In genomic region chr3L:14622457-14622899, dm6 we compare ENCODE assay signal across 5 fruit fly cellular contexts.
TF ChIP-seq lines count a peak whose summit lies in the region.

TSS of gene CG9628 (plus strand) at chr3L:14622796.

- peak; percentile 58 for TF ChIP-seq CTCF in whole organism, embryonic (GFP tag; optimal IDR thresholded peaks at IDR 0.05; lab: Kevin White, UChicago)

TF ChIP-seq in whole organism, adult, 20 proteins besides CTCF, POLR2A, EP300 and RAD21:
- TF ChIP-seq CG1620 (GFP tag; optimal IDR thresholded peaks at IDR 0.05; lab: Kevin White, UChicago) (no peak), bab1 (GFP tag; optimal IDR thresholded peaks at IDR 0.05; lab: Kevin White, UChicago) (peak; percentile 66), CG33017 (tag; optimal IDR thresholded peaks at IDR 0.05; lab: Kevin White, UChicago) (no peak), CG7045 (GFP tag; optimal IDR thresholded peaks at IDR 0.05; lab: Kevin White, UChicago) (no peak), CG14711 (tag; optimal IDR thresholded peaks at IDR 0.05; lab: Kevin White, UChicago) (peak; percentile 17), cic (GFP tag; optimal IDR thresholded peaks at IDR 0.05; lab: Kevin White, UChicago) (no peak), Mnt (GFP tag; optimal IDR thresholded peaks at IDR 0.05; lab: Kevin White, UChicago) (no peak)

TF ChIP-seq in whole organism, embryonic, 481 proteins besides CTCF, POLR2A, EP300 and RAD21 (continues in another document):
- TF ChIP-seq chm (GFP tag; IDR thresholded peaks at IDR 0.05; lab: Robert Waterston, UW) (0 out of 2 replicates have a peak, but pooled peaks have one; percentile 41), pros (GFP tag; optimal IDR thresholded peaks at IDR 0.05; lab: Kevin White, UChicago) (peak; percentile 3), Rfx (GFP tag; IDR thresholded peaks at IDR 0.05; lab: Robert Waterston, UW) (peak; percentile 24; the same call in 1 of the 2 replicates), mam (GFP tag; optimal IDR thresholded peaks at IDR 0.05; lab: Kevin White, UChicago) (no peak), nau (GFP tag; optimal IDR thresholded peaks at IDR 0.05; lab: Kevin White, UChicago) (peak; percentile 46), CG18599 (GFP tag; optimal IDR thresholded peaks at IDR 0.05; lab: Kevin White, UChicago) (peak; percentile 50), Med (GFP tag; lab: Kevin White, UChicago) (peak; percentile 84), Dll (GFP tag; IDR thresholded peaks at IDR 0.05; lab: Robert Waterston, UW; ENCODE audit: partially characterized antibody) (no peak), C15 (GFP tag; IDR thresholded peaks at IDR 0.05; lab: Robert Waterston, UW) (no peak), crp (GFP tag; optimal IDR thresholded peaks at IDR 0.05; lab: Kevin White, UChicago) (no peak), CG10654 (GFP tag; optimal IDR thresholded peaks at IDR 0.05; lab: Kevin White, UChicago) (peak; percentile 7), H2.0 (GFP tag; IDR thresholded peaks at IDR 0.05; lab: Robert Waterston, UW) (0 out of 2 replicates have a peak, but pooled peaks have one; percentile 5), CG4424 (GFP tag; optimal IDR thresholded peaks at IDR 0.05; lab: Kevin White, UChicago) (peak; percentile 30), dimm (GFP tag; IDR thresholded peaks at IDR 0.05; lab: Robert Waterston, UW) (no peak), Trl (optimal IDR thresholded peaks at IDR 0.05; lab: Kevin White, UChicago) (peak; percentile 33 to 40), Trl (GFP tag; optimal IDR thresholded peaks at IDR 0.05; lab: Kevin White, UChicago) (no peak), CG11504 (tag; optimal IDR thresholded peaks at IDR 0.05; lab: Kevin White, UChicago) (peak; percentile 49), Blimp-1 (GFP tag; optimal IDR thresholded peaks at IDR 0.05; lab: Kevin White, UChicago) (peak; percentile 39), CG6689 (GFP tag; IDR thresholded peaks at IDR 0.05; lab: Robert Waterston, UW) (peak; percentile 32; the same call in 1 of the 2 replicates), CG6683 (GFP tag; optimal IDR thresholded peaks at IDR 0.05; lab: Kevin White, UChicago) (no peak)

TF ChIP-seq in whole organism, prepupa, 60 proteins besides CTCF, POLR2A, EP300 and RAD21 (continues in another document):
- TF ChIP-seq Hr39 (GFP tag; optimal IDR thresholded peaks at IDR 0.05; lab: Kevin White, UChicago) (no peak), CG34406 (GFP tag; optimal IDR thresholded peaks at IDR 0.05; lab: Kevin White, UChicago) (no peak), Eip75B (GFP tag; optimal IDR thresholded peaks at IDR 0.05; lab: Kevin White, UChicago) (peak; percentile 6), CG15336 (GFP tag; IDR thresholded peaks at IDR 0.05; lab: Robert Waterston, UW) (peak; percentile 73), CG6854 (GFP tag; optimal IDR thresholded peaks at IDR 0.05; lab: Kevin White, UChicago) (no peak), pdm3 (GFP tag; optimal IDR thresholded peaks at IDR 0.05; lab: Kevin White, UChicago) (peak; percentile 46), CG11762 (GFP tag; optimal IDR thresholded peaks at IDR 0.05; lab: Kevin White, UChicago; ENCODE audit: insufficient read depth) (peak; percentile 57), CG6163 (GFP tag; IDR thresholded peaks at IDR 0.05; lab: Robert Waterston, UW) (no peak; the same call in 2 of the 3 replicates), CG8632 (GFP tag; optimal IDR thresholded peaks at IDR 0.05; lab: Kevin White, UChicago) (no peak), topi (GFP tag; optimal IDR thresholded peaks at IDR 0.05; lab: Kevin White, UChicago) (peak; percentile 57), CG10669 (GFP tag; optimal IDR thresholded peaks at IDR 0.05; lab: Kevin White, UChicago) (peak; percentile 23), CG32006 (GFP tag; optimal IDR thresholded peaks at IDR 0.05; lab: Kevin White, UChicago) (peak; percentile 4), Lpt (GFP tag; optimal IDR thresholded peaks at IDR 0.05; lab: Kevin White, UChicago) (peak; percentile 46), net (GFP tag; optimal IDR thresholded peaks at IDR 0.05; lab: Kevin White, UChicago) (peak; percentile 40), CG4318 (GFP tag; optimal IDR thresholded peaks at IDR 0.05; lab: Kevin White, UChicago) (no peak), CG11902 (GFP tag; optimal IDR thresholded peaks at IDR 0.05; lab: Kevin White, UChicago) (no peak), CG1621 (tag; optimal IDR thresholded peaks at IDR 0.05; lab: Kevin White, UChicago) (no peak), Met (GFP tag; optimal IDR thresholded peaks at IDR 0.05; lab: Kevin White, UChicago) (no peak), Ets21C (GFP tag; optimal IDR thresholded peaks at IDR 0.05; lab: Kevin White, UChicago) (no peak), svp (GFP tag; lab: Kevin White, UChicago) (no peak), salr (GFP tag; optimal IDR thresholded peaks at IDR 0.05; lab: Kevin White, UChicago) (no peak), fd59A (GFP tag; optimal IDR thresholded peaks at IDR 0.05; lab: Kevin White, UChicago) (no peak), CG3919 (GFP tag; optimal IDR thresholded peaks at IDR 0.05; lab: Kevin White, UChicago) (peak; percentile 77)

TF ChIP-seq in whole organism, pupa, 21 proteins besides CTCF, POLR2A, EP300 and RAD21:
- TF ChIP-seq CG9948 (tag; optimal IDR thresholded peaks at IDR 0.05; lab: Kevin White, UChicago), result no peak
- TF ChIP-seq Pif1B (GFP tag; optimal IDR thresholded peaks at IDR 0.05; lab: Kevin White, UChicago), result peak; percentile 55
- TF ChIP-seq CG12605 (GFP tag; IDR thresholded peaks at IDR 0.05; lab: Robert Waterston, UW), result no peak
- no peak; the same call in 1 of the 2 replicates for TF ChIP-seq rn (GFP tag; IDR thresholded peaks at IDR 0.05; lab: Robert Waterston, UW)
- TF ChIP-seq EcR (GFP tag; optimal IDR thresholded peaks at IDR 0.05; lab: Kevin White, UChicago), result peak; percentile 41
- TF ChIP-seq gl (tag; optimal IDR thresholded peaks at IDR 0.05; lab: Kevin White, UChicago), result no peak
- no peak for TF ChIP-seq Snoo (tag; optimal IDR thresholded peaks at IDR 0.05; lab: Kevin White, UChicago)
- no peak for TF ChIP-seq CG17806 (tag; optimal IDR thresholded peaks at IDR 0.05; lab: Kevin White, UChicago)
- TF ChIP-seq CG34367 (tag; optimal IDR thresholded peaks at IDR 0.05; lab: Kevin White, UChicago), result no peak
- no peak for TF ChIP-seq CG32121 (GFP tag; IDR thresholded peaks at IDR 0.05; lab: Robert Waterston, UW)
- TF ChIP-seq CG10348 (GFP tag; IDR thresholded peaks at IDR 0.05; lab: Robert Waterston, UW), result no peak
- TF ChIP-seq CG15710 (tag; optimal IDR thresholded peaks at IDR 0.05; lab: Kevin White, UChicago), result no peak
- TF ChIP-seq D1 (tag; optimal IDR thresholded peaks at IDR 0.05; lab: Kevin White, UChicago), result peak; percentile 78
- TF ChIP-seq fd96Ca (GFP tag; IDR thresholded peaks at IDR 0.05; lab: Robert Waterston, UW), result no peak; the same call in 2 of the 3 replicates
- TF ChIP-seq CG4496 (GFP tag; IDR thresholded peaks at IDR 0.05; lab: Robert Waterston, UW), result peak; percentile 86
- TF ChIP-seq Pif1A (GFP tag; optimal IDR thresholded peaks at IDR 0.05; lab: Kevin White, UChicago), result peak; percentile 78
- TF ChIP-seq CG13204 (GFP tag; optimal IDR thresholded peaks at IDR 0.05; lab: Kevin White, UChicago), result no peak
- TF ChIP-seq Ets98B (GFP tag; IDR thresholded peaks at IDR 0.05; lab: Robert Waterston, UW), result peak; percentile 60; the same call in 1 of the 2 replicates
- TF ChIP-seq CG8301 (tag; optimal IDR thresholded peaks at IDR 0.05; lab: Kevin White, UChicago), result peak; percentile 19
- TF ChIP-seq CG8159 (tag; optimal IDR thresholded peaks at IDR 0.05; lab: Kevin White, UChicago), result peak; percentile 24
- peak; percentile 11 for TF ChIP-seq CG14655 (GFP tag; optimal IDR thresholded peaks at IDR 0.05; lab: Kevin White, UChicago)

TF ChIP-seq in whole organism, wandering third instar larva, 38 proteins besides CTCF, POLR2A, EP300 and RAD21:
- peak in 1 of 2 experiments; percentile 24 for TF ChIP-seq foxo (GFP tag; optimal IDR thresholded peaks at IDR 0.05; lab: Kevin White, UChicago)
- TF ChIP-seq sage (GFP tag; optimal IDR thresholded peaks at IDR 0.05; lab: Kevin White, UChicago), result no peak
- no peak for TF ChIP-seq psq (GFP tag; optimal IDR thresholded peaks at IDR 0.05; lab: Kevin White, UChicago)
- TF ChIP-seq Hr83 (GFP tag; optimal IDR thresholded peaks at IDR 0.05; lab: Kevin White, UChicago; ENCODE audit: poor library complexity, severe bottlenecking), result peak; percentile 54
- peak; percentile 1 for TF ChIP-seq Hnf4 (GFP tag; optimal IDR thresholded peaks at IDR 0.05; lab: Kevin White, UChicago)
- TF ChIP-seq Myc (optimal IDR thresholded peaks at IDR 0.05; lab: Kevin White, UChicago), result no peak
- peak; percentile 26 for TF ChIP-seq CG32264 (GFP tag; optimal IDR thresholded peaks at IDR 0.05; lab: Kevin White, UChicago)
TF ChIP-seq in whole organism, wandering third instar larva: peak in this region for 4.
